Fruit fly (Drosophila melanogaster): ENCODE measurements around the gene dsf.

dsf gene

DNA sequence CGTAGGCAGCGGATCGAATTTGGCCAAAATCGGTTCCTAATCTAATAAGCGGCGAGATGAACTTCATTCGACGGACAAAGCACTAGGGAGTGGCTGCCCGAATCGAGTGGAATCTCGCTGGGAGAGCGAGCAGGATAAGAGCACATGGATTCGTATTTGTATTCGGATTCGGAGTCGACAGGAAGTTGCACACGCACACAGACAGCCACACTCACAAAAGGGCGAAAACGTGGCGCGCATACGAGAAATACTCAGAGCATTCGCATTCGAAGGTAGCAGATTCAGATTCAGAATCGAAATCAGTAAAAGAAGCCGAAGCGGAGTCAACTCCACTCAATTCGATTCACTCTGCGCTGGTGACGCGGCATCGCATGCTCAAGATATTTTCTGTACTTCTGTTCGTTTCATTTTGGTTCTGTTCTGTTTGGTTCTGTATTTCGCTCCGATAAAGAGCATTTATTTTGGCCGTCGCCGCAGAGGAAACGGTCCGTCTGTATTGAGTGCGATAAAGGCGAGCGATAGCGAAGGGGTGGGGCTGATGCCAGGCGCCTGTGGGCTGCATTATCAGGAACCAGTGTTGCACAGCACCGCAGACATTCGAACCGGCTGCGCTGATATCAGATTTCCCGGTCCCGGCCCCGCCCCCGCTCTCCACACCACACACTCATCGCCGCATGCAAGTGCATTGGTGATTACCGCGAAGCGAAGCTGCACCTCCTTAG, 52.8 kb downstream of the dsf start:
- peak; percentile 70 for TF ChIP-seq CG12768 (GFP tag; optimal IDR thresholded peaks at IDR 0.05)
- no peak for TF ChIP-seq CG1620 (GFP tag; optimal IDR thresholded peaks at IDR 0.05)
- peak; percentile 34 for TF ChIP-seq Crg-1 (GFP tag; optimal IDR thresholded peaks at IDR 0.05)
- TF ChIP-seq Mnt (GFP tag; optimal IDR thresholded peaks at IDR 0.05): peak; percentile 58
- peak; percentile 30 for TF ChIP-seq pad (GFP tag; optimal IDR thresholded peaks at IDR 0.05)
- no peak for TF ChIP-seq Hr96 (GFP tag; optimal IDR thresholded peaks at IDR 0.05)
- TF ChIP-seq cic (GFP tag; optimal IDR thresholded peaks at IDR 0.05): peak; percentile 40
- no peak for TF ChIP-seq CG11617 (GFP tag; optimal IDR thresholded peaks at IDR 0.05)

DNA sequence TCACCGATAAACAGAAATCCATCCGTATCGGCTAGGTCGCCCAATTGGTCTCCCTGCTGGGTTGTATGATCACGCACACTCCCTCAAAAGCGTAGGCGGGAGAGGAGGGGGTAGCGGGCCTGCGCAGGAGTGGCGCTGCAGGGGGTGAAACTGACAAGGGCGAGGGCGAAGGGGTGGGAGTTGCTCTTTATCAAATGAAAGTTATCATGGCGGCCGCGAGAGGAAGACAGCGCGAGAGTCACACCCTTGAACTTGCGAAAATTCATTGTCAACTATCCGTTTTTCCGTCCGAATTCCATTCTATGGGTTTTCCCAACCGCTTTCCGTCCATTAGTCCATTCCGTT, 53.3 kb downstream of the dsf start:
- TF ChIP-seq CG1620 (GFP tag; optimal IDR thresholded peaks at IDR 0.05) (no peak), Crg-1 (GFP tag; optimal IDR thresholded peaks at IDR 0.05) (peak; percentile 17), CG33017 (tag; optimal IDR thresholded peaks at IDR 0.05) (no peak), cic (GFP tag; optimal IDR thresholded peaks at IDR 0.05) (no peak)

DNA sequence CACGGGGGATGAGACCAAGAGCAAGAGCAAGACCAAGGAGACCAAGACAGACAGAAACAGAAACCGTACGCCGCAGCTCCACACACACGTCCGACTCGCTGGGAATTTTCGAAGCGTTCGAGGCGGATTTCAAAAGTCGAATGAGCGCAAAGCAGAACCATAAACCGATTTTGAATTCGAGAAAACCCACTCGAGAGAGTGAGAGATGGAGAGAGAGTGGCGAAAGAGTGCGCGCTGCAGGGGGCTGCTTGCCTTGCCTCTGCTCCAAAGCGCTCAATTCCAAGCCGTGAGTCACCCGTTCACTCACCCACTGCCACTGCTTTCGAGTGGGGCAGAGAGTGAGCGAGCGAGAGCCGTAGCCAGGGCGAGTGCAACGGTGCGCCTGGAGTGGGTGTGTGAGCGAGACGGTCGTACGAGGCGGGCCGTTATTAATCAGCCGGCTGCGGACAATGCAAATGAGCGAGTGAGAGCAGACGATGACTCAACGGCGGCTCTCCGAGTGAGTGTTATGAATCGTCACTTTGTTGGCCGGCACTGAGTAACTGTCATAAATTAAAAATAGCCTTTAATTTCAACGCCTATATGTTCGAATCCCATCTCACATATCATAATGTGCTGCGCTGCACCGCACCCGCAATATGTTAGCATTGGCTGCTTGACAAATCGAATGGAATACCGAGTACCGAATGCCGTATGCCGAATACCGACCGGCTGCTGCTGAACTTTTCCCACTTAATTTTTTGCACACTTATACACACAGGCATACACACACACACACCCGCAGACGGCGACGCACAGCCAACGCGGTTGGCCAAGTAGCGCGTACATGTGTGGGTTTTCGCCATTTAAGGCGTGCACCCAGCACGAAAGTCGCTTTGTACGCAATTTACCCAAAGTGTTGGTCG, 54.5 kb downstream of the dsf start:
- peak; percentile 46 for TF ChIP-seq Hr96 (GFP tag; optimal IDR thresholded peaks at IDR 0.05)
- peak; percentile 78 for TF ChIP-seq bab1 (GFP tag; optimal IDR thresholded peaks at IDR 0.05)
- TF ChIP-seq CG12768 (GFP tag; optimal IDR thresholded peaks at IDR 0.05): peak; percentile 76
- peak; percentile 88 for TF ChIP-seq ovo (GFP tag; optimal IDR thresholded peaks at IDR 0.05)
- TF ChIP-seq CG1620 (GFP tag; optimal IDR thresholded peaks at IDR 0.05): no peak
- peak; percentile 27 for TF ChIP-seq CG33017 (tag; optimal IDR thresholded peaks at IDR 0.05)
- TF ChIP-seq kay (GFP tag; ENCODE audit: borderline replicate concordance): peak; percentile 100
- TF ChIP-seq CG7101 (tag; optimal IDR thresholded peaks at IDR 0.05): peak; percentile 40
- TF ChIP-seq pad (GFP tag; optimal IDR thresholded peaks at IDR 0.05): peak; percentile 91
- TF ChIP-seq CG11617 (GFP tag; optimal IDR thresholded peaks at IDR 0.05): no peak
- TF ChIP-seq toe (GFP tag; optimal IDR thresholded peaks at IDR 0.05): no peak
- TF ChIP-seq CG14711 (tag; optimal IDR thresholded peaks at IDR 0.05): peak; percentile 34
- no peak for TF ChIP-seq cnc (optimal IDR thresholded peaks at IDR 0.05)
- no peak for TF ChIP-seq Clk (GFP tag; optimal IDR thresholded peaks at IDR 0.05)
- TF ChIP-seq tj (GFP tag; optimal IDR thresholded peaks at IDR 0.05): peak; percentile 23
- TF ChIP-seq cic (GFP tag; optimal IDR thresholded peaks at IDR 0.05): peak; percentile 5
- TF ChIP-seq Mnt (GFP tag; optimal IDR thresholded peaks at IDR 0.05): peak; percentile 68
- TF ChIP-seq Crg-1 (GFP tag; optimal IDR thresholded peaks at IDR 0.05): peak; percentile 8
- TF ChIP-seq CG7045 (GFP tag; optimal IDR thresholded peaks at IDR 0.05): no peak
- TF ChIP-seq CG5204 (GFP tag; optimal IDR thresholded peaks at IDR 0.05): no peak

DNA sequence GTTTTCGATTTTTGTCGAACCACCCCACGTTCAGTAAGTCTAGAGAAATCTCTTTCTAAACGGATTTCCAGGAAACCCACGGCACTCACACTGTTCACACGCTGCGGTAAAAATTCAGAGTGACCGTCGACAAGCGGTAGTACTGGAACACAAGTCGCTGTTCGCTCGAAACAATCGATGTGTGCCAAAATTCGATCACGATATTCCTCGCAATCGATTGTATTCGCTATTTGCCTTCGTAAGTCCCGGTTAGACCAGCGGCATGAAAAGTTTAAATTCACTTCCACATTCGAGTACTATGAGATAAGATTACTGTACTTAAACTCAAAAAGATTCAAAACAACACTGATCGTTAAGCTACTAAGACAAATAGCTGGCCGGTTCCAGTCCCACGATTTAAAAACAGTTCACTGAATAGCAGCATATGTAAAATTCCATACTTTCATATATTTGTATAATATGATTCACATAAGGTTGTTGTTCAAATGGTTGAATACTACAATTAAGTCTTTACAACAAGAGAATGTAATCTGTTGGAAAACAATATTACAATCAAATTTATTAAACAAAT, 55.2 kb downstream of the dsf start, which contains the start of gene chic:
Gene chic (minus strand): TSS at position 157 of the 571 bp plus-strand sequence.
- TF ChIP-seq Crg-1 (GFP tag; optimal IDR thresholded peaks at IDR 0.05) (no peak), Hr96 (GFP tag; optimal IDR thresholded peaks at IDR 0.05) (peak; percentile 68), tj (GFP tag; optimal IDR thresholded peaks at IDR 0.05) (no peak), bab1 (GFP tag; optimal IDR thresholded peaks at IDR 0.05) (peak; percentile 68), CG12768 (GFP tag; optimal IDR thresholded peaks at IDR 0.05) (peak; percentile 3), CG7101 (tag; optimal IDR thresholded peaks at IDR 0.05) (no peak), CG14711 (tag; optimal IDR thresholded peaks at IDR 0.05) (no peak), CG11617 (GFP tag; optimal IDR thresholded peaks at IDR 0.05) (no peak), pad (GFP tag; optimal IDR thresholded peaks at IDR 0.05) (no peak), cnc (optimal IDR thresholded peaks at IDR 0.05) (no peak), CG1620 (GFP tag; optimal IDR thresholded peaks at IDR 0.05) (peak; percentile 72), cic (GFP tag; optimal IDR thresholded peaks at IDR 0.05) (no peak), ovo (GFP tag; optimal IDR thresholded peaks at IDR 0.05) (no peak), Clk (GFP tag; optimal IDR thresholded peaks at IDR 0.05) (no peak), CG5204 (GFP tag; optimal IDR thresholded peaks at IDR 0.05) (peak; percentile 70), Mnt (GFP tag; optimal IDR thresholded peaks at IDR 0.05) (peak; percentile 69), toe (GFP tag; optimal IDR thresholded peaks at IDR 0.05) (peak; percentile 76), CG7045 (GFP tag; optimal IDR thresholded peaks at IDR 0.05) (peak; percentile 35), kay (GFP tag; ENCODE audit: borderline replicate concordance) (no peak), CG33017 (tag; optimal IDR thresholded peaks at IDR 0.05) (no peak)

DNA sequence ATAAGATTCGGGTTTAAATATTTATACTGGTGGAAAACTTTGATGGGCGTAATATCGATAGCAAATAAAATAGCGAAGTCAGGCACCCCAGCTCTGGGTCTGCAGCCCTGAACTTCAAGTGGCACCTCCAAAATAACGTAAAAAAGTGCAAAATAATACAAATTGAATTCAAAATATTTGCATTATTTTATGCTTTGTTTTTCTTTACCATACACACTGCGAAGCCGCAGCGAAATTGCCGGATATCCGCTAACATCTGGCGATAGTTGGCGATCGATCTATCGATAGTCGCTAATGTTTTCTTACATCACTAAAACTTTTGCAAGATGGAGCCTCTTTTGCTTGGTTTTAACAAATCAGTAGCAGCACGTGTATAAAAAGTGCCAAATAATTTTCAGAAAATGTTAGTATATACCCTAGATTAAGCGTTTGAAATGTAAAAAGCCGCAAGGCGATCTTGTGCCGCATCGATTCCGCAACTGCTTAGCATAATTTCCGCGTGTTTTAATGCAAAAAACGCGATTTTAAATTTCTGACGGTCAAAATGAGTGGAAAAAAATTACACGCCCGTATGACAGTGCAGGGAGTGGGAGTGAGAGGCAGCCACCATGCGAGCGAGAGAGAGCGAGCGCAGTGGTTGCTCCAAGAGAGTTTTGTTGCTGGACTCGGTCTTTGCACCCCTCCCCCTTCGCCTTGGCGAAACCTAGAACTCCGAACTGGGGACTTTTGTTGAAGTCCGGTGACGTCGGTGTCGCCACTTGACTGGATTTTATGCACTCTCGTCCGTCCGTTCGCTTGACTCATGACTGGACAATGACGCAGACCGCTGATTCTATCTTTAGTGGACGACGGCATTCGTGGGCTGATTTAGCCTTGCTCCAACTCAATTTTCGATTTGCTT, 55.9 kb downstream of the dsf start, which contains the start of gene eIF4A:
Gene eIF4A (plus strand): TSS at position 332 of the 901 bp plus-strand sequence.
- no peak for TF ChIP-seq pad (GFP tag; optimal IDR thresholded peaks at IDR 0.05)
- peak; percentile 97 for TF ChIP-seq Mnt (GFP tag; optimal IDR thresholded peaks at IDR 0.05)
- no peak for TF ChIP-seq toe (GFP tag; optimal IDR thresholded peaks at IDR 0.05)
- peak; percentile 20 for TF ChIP-seq Hr96 (GFP tag; optimal IDR thresholded peaks at IDR 0.05)
- peak; percentile 2 for TF ChIP-seq CG33017 (tag; optimal IDR thresholded peaks at IDR 0.05)
- no peak for TF ChIP-seq cic (GFP tag; optimal IDR thresholded peaks at IDR 0.05)
- no peak for TF ChIP-seq cnc (optimal IDR thresholded peaks at IDR 0.05)
- peak; percentile 18 for TF ChIP-seq ovo (GFP tag; optimal IDR thresholded peaks at IDR 0.05)
- TF ChIP-seq CG11617 (GFP tag; optimal IDR thresholded peaks at IDR 0.05): no peak
- peak; percentile 43 for TF ChIP-seq kay (GFP tag; ENCODE audit: borderline replicate concordance)
- TF ChIP-seq CG5204 (GFP tag; optimal IDR thresholded peaks at IDR 0.05): no peak
- peak; percentile 34 for TF ChIP-seq CG7101 (tag; optimal IDR thresholded peaks at IDR 0.05)
- TF ChIP-seq CG12768 (GFP tag; optimal IDR thresholded peaks at IDR 0.05): peak; percentile 95
- peak; percentile 27 for TF ChIP-seq bab1 (GFP tag; optimal IDR thresholded peaks at IDR 0.05)
- TF ChIP-seq Clk (GFP tag; optimal IDR thresholded peaks at IDR 0.05): no peak
- no peak for TF ChIP-seq tj (GFP tag; optimal IDR thresholded peaks at IDR 0.05)
- TF ChIP-seq CG7045 (GFP tag; optimal IDR thresholded peaks at IDR 0.05): no peak

All from whole organism, adult.